Worm (Caenorhabditis elegans) whole organism, L1 larva: ENCODE data around the gene F21C10.11.
A peak's percentile ranks its signal among the peaks of the same experiment; 100 is the strongest.

Source experiments
- C34B4.2 ChIP-seq: sonication (generic microtip); optimal IDR thresholded peaks from 2 replicates; lab custom pipeline; 2017; ENCODE audit warnings: mild to moderate bottlenecking, missing genetic modification characterization, missing compliant biosample characterization
- F16B12.6 ChIP-seq: fragments of 150-350 bp; optimal IDR thresholded peaks from 2 replicates; lab custom pipeline; 2014; ENCODE audit warnings: missing biosample characterization, missing genetic modification characterization
- Y116A8C.19 ChIP-seq: sonication (generic microtip); optimal IDR thresholded peaks from 2 replicates; lab custom pipeline; 2016; ENCODE audit warnings: missing compliant biosample characterization, missing genetic modification characterization, borderline replicate concordance
- aha-1 ChIP-seq: fragments of 150-350 bp; optimal IDR thresholded peaks from 2 replicates; lab custom pipeline; 2014; ENCODE audit warnings: missing biosample characterization, missing genetic modification characterization
- ceh-63 ChIP-seq: fragments of 200-800 bp; sonication (Bioruptor generic); optimal IDR thresholded peaks from 2 replicates; lab custom pipeline; 2018; ENCODE audit warnings: mild to moderate bottlenecking, missing genetic modification characterization, missing compliant biosample characterization
- ceh-8 ChIP-seq: fragments of 200-800 bp; sonication (Bioruptor generic); optimal IDR thresholded peaks from 2 replicates; lab custom pipeline; 2018; ENCODE audit warnings: mild to moderate bottlenecking, missing genetic modification characterization, moderate library complexity, missing compliant biosample characterization
- ceh-82 ChIP-seq, 3 experiments: fragments of 150-350 bp in 1 of 3; sonication (generic microtip) in 2 of 3; optimal IDR thresholded peaks; 2 replicates each; lab custom pipeline; 2014 to 2017; ENCODE audit warnings: missing biosample characterization in 3 of 3, missing genetic modification characterization in 3 of 3
- ces-1 ChIP-seq: fragments of 150-350 bp; optimal IDR thresholded peaks from 2 replicates; lab custom pipeline; 2014; ENCODE audit warnings: missing biosample characterization, missing genetic modification reagents, missing genetic modification characterization
- dpl-1 ChIP-seq, 3 experiments: fragments of 150-350 bp in 2 of 3; sonication (generic microtip) in 1 of 3; optimal IDR thresholded peaks; 2 replicates each; lab custom pipeline; 2014 to 2017; ENCODE audit warnings: missing biosample characterization in 3 of 3, missing genetic modification characterization in 3 of 3, missing genetic modification reagents in 3 of 3
- efl-1 ChIP-seq, 4 experiments: fragments of 150-350 bp; optimal IDR thresholded peaks in 3 of 4; peaks in 1 of 4; 1 replicate in 1 of 4; 2 replicates in 3 of 4; lab custom pipeline; 2014; ENCODE audit warnings: missing biosample characterization in 2 of 4, missing genetic modification characterization in 2 of 4, missing genetic modification reagents in 2 of 4
- efl-3 ChIP-seq: fragments of 200-800 bp; sonication (Bioruptor generic); optimal IDR thresholded peaks from 2 replicates; lab custom pipeline; 2018; ENCODE audit warnings: mild to moderate bottlenecking, missing genetic modification characterization, missing compliant biosample characterization
- egl-13 ChIP-seq: sonication (generic microtip); optimal IDR thresholded peaks from 2 replicates; lab custom pipeline; 2016; ENCODE audit warnings: missing genotype, missing genetic modification reagents, missing genetic modification characterization, missing compliant biosample characterization
- egl-27 ChIP-seq, 2 experiments: fragments of 150-350 bp in 1 of 2; sonication (generic microtip); optimal IDR thresholded peaks; 3 replicates each; lab custom pipeline; 2017 to 2018; ENCODE audit warnings: missing biosample characterization in 2 of 2, missing genetic modification characterization in 2 of 2, missing genetic modification reagents in 2 of 2
- fkh-4 ChIP-seq: sonication (generic microtip); optimal IDR thresholded peaks from 2 replicates; lab custom pipeline; 2016; ENCODE audit warnings: missing compliant biosample characterization, missing genetic modification characterization, borderline replicate concordance
- hlh-17 ChIP-seq: fragments of 200-800 bp; sonication (Bioruptor generic); optimal IDR thresholded peaks from 2 replicates; lab custom pipeline; 2018; ENCODE audit warnings: missing genetic modification characterization, mild to moderate bottlenecking, missing compliant biosample characterization, moderate library complexity, borderline replicate concordance
- hlh-4 ChIP-seq: sonication (generic microtip); optimal IDR thresholded peaks from 2 replicates; lab custom pipeline; 2016; ENCODE audit warnings: mild to moderate bottlenecking, missing genetic modification characterization, missing compliant biosample characterization
- isw-1 ChIP-seq: fragments of 200-800 bp; sonication (Bioruptor generic); IDR thresholded peaks from 2 replicates; pipeline ENCODE4 v1.3.6; 2022; ENCODE audit warnings: missing genetic modification characterization, missing compliant biosample characterization
- jun-1 ChIP-seq: fragments of 150-350 bp; optimal IDR thresholded peaks from 2 replicates; lab custom pipeline; 2014; ENCODE audit warnings: missing biosample characterization, missing genetic modification reagents, missing genetic modification characterization
- lin-14 ChIP-seq: fragments of 200-800 bp; sonication (Bioruptor generic); optimal IDR thresholded peaks from 2 replicates; lab custom pipeline; 2018; ENCODE audit warnings: mild to moderate bottlenecking, missing genetic modification characterization, moderate library complexity, missing compliant biosample characterization
- lin-15B ChIP-seq: fragments of 150-350 bp; sonication (generic microtip); optimal IDR thresholded peaks from 3 replicates; lab custom pipeline; 2014; ENCODE audit warnings: missing biosample characterization, missing genetic modification characterization
- lin-35 ChIP-seq, 2 experiments: fragments of 150-350 bp; optimal IDR thresholded peaks; 2 replicates each; lab custom pipeline; 2014; ENCODE audit warnings: missing biosample characterization in 2 of 2, missing genetic modification characterization in 2 of 2, missing genetic modification reagents in 2 of 2
- lin-39 ChIP-seq: fragments of 150-350 bp; optimal IDR thresholded peaks from 2 replicates; lab custom pipeline; 2014; ENCODE audit warnings: missing biosample characterization, missing genetic modification reagents, missing genetic modification characterization
- mdl-1 ChIP-seq, 2 experiments: fragments of 150-350 bp; optimal IDR thresholded peaks; 2 replicates each; lab custom pipeline; 2014 to 2017; ENCODE audit warnings: missing biosample characterization in 2 of 2, missing genetic modification characterization in 2 of 2, inconsistent platforms in 1 of 2
- nhr-12 ChIP-seq: sonication (generic microtip); optimal IDR thresholded peaks from 2 replicates; lab custom pipeline; 2017; ENCODE audit warnings: missing biosample characterization, missing genetic modification characterization
- nhr-19 ChIP-seq: fragments of 200-800 bp; sonication (Bioruptor generic); conservative IDR thresholded peaks from 2 replicates; pipeline ENCODE4 v1.3.6; 2022; ENCODE audit warnings: missing genetic modification characterization, missing compliant biosample characterization
- nhr-237 ChIP-seq: fragments of 150-350 bp; optimal IDR thresholded peaks from 2 replicates; lab custom pipeline; 2014; ENCODE audit warnings: missing biosample characterization, missing genetic modification characterization
- nhr-28 ChIP-seq: fragments of 150-350 bp; optimal IDR thresholded peaks from 2 replicates; lab custom pipeline; 2014; ENCODE audit warnings: missing biosample characterization, missing genetic modification characterization
- nhr-47 ChIP-seq: sonication (generic microtip); optimal IDR thresholded peaks from 2 replicates; lab custom pipeline; 2016; ENCODE audit warnings: mild to moderate bottlenecking, missing genetic modification characterization, moderate library complexity, missing compliant biosample characterization
- nhr-71 ChIP-seq: sonication (generic microtip); optimal IDR thresholded peaks from 2 replicates; lab custom pipeline; 2016; ENCODE audit warnings: mild to moderate bottlenecking, missing genetic modification characterization, moderate library complexity, missing compliant biosample characterization
- nhr-76 ChIP-seq: sonication (generic microtip); optimal IDR thresholded peaks from 2 replicates; lab custom pipeline; 2017; ENCODE audit warnings: missing biosample characterization, missing genetic modification characterization
- nhr-77 ChIP-seq: fragments of 150-350 bp; optimal IDR thresholded peaks from 2 replicates; lab custom pipeline; 2014; ENCODE audit warnings: missing biosample characterization, missing genetic modification characterization
- nhr-84 ChIP-seq: sonication (generic microtip); optimal IDR thresholded peaks from 2 replicates; lab custom pipeline; 2017; ENCODE audit warnings: missing biosample characterization, missing genetic modification characterization
- nhr-85 ChIP-seq: sonication (generic microtip); peaks from one replicate; lab custom pipeline; 2016; ENCODE audit warnings: missing genetic modification characterization, inconsistent platforms, missing compliant biosample characterization
- pag-3 ChIP-seq: sonication (generic microtip); optimal IDR thresholded peaks from 2 replicates; lab custom pipeline; 2017; ENCODE audit warnings: missing genetic modification characterization, mild to moderate bottlenecking, missing compliant biosample characterization, antibody characterized with exemption, borderline replicate concordance; ENCODE audit not compliant: insufficient read depth
- pax-3 ChIP-seq: fragments of 200-800 bp; sonication (Bioruptor generic); optimal IDR thresholded peaks from 2 replicates; lab custom pipeline; 2018; ENCODE audit warnings: mild to moderate bottlenecking, missing genetic modification characterization, moderate library complexity, missing compliant biosample characterization
- rnt-1 ChIP-seq: sonication (generic microtip); optimal IDR thresholded peaks from 2 replicates; lab custom pipeline; 2016; ENCODE audit warnings: mild to moderate bottlenecking, missing genetic modification characterization, moderate library complexity, missing compliant biosample characterization
- skn-1 ChIP-seq: fragments of 150-350 bp; optimal IDR thresholded peaks from 2 replicates; lab custom pipeline; 2014; ENCODE audit warnings: missing biosample characterization, missing genetic modification characterization
- snpc-4 ChIP-seq: fragments of 150-350 bp; optimal IDR thresholded peaks from 2 replicates; lab custom pipeline; 2014; ENCODE audit warnings: missing biosample characterization, missing genetic modification characterization
- snu-23 ChIP-seq: sonication (generic microtip); optimal IDR thresholded peaks from 2 replicates; lab custom pipeline; 2016; ENCODE audit warnings: missing genetic modification characterization, missing compliant biosample characterization
- sox-4 ChIP-seq: sonication (generic microtip); optimal IDR thresholded peaks from 2 replicates; lab custom pipeline; 2016; ENCODE audit warnings: missing genetic modification characterization, missing compliant biosample characterization
- swsn-7 ChIP-seq: sonication (generic microtip); optimal IDR thresholded peaks from 2 replicates; lab custom pipeline; 2016; ENCODE audit warnings: missing genetic modification characterization, missing compliant biosample characterization
- tlp-1 ChIP-seq: fragments of 150-350 bp; optimal IDR thresholded peaks from 2 replicates; lab custom pipeline; 2014; ENCODE audit warnings: missing biosample characterization, missing genetic modification characterization
- unc-130 ChIP-seq: fragments of 150-350 bp; optimal IDR thresholded peaks from 2 replicates; lab custom pipeline; 2017; ENCODE audit warnings: missing biosample characterization, missing genetic modification characterization, inconsistent platforms
- unc-30 ChIP-seq: sonication (generic microtip); optimal IDR thresholded peaks from 2 replicates; lab custom pipeline; 2017; ENCODE audit warnings: missing biosample characterization, missing genetic modification characterization
- unc-62 ChIP-seq: fragments of 150-350 bp; optimal IDR thresholded peaks from 2 replicates; lab custom pipeline; 2014; ENCODE audit warnings: missing biosample characterization, missing genetic modification reagents, missing genetic modification characterization
- unc-86 ChIP-seq: sonication (generic microtip); optimal IDR thresholded peaks from 2 replicates; lab custom pipeline; 2016; ENCODE audit warnings: missing genetic modification characterization, missing compliant biosample characterization
- unc-98 ChIP-seq: fragments of 200-800 bp; sonication (Bioruptor generic); IDR thresholded peaks from 2 replicates; pipeline ENCODE4 v1.3.6; 2022; ENCODE audit warnings: missing genetic modification characterization, missing compliant biosample characterization
- vab-15 ChIP-seq: sonication (generic microtip); optimal IDR thresholded peaks from 2 replicates; lab custom pipeline; 2017; ENCODE audit warnings: missing genotype, mild to moderate bottlenecking, missing genetic modification characterization, missing compliant biosample characterization
- zip-4 ChIP-seq: fragments of 200-800 bp; sonication (Bioruptor generic); optimal IDR thresholded peaks from 2 replicates; lab custom pipeline; 2018; ENCODE audit warnings: mild to moderate bottlenecking, missing genetic modification characterization, moderate library complexity, missing compliant biosample characterization
- ztf-11 ChIP-seq, 2 experiments: sonication (generic microtip); optimal IDR thresholded peaks; 2 replicates each; lab custom pipeline; 2016 to 2017; ENCODE audit warnings: missing genetic modification characterization in 2 of 2, missing biosample characterization in 1 of 2, missing compliant biosample characterization in 1 of 2
- ztf-4 ChIP-seq: fragments of 150-350 bp; optimal IDR thresholded peaks from 2 replicates; lab custom pipeline; 2014; ENCODE audit warnings: missing biosample characterization, missing genetic modification characterization

Gene F21C10.11

DNA sequence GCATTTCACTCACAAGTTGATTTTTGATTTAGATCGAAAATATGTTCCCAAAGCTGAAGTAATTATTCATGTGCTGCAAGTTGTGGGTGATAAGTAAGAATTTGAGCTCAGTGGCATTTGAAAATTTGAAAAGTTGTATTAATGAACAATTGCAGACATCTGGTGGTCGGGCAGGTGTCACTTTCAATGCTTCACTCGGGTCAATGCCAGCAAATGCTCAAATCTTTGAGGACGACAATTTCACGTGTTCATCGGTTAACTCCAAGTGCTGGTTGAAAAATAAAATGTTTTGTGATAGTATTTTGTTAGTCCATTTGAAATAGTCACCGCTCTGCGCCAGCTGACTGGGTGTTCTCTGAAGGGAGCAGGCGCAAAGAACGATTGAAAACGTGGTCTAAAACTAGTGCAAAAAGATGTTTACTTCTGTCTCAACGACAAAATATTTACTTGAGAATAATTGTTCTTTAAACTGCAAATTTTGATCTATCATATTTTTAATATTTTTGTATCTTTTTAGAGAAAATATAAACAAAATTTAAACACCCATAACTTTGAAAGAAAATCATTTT is 29.1 kb upstream of the F21C10.11 start (continued):
- TF ChIP-seq pag-3 (tag; lab: Kevin White, UChicago) (peak; percentile 47), ztf-4 (tag; lab: Kevin White, UChicago) (no peak), Y116A8C.19 (tag; lab: Kevin White, UChicago) (no peak), unc-130 (tag; lab: Kevin White, UChicago) (peak; percentile 95), F16B12.6 (tag; lab: Kevin White, UChicago) (no peak), snpc-4 (tag; lab: Kevin White, UChicago) (no peak), nhr-76 (tag; lab: Kevin White, UChicago) (no peak), ces-1 (GFP tag; lab: Kevin White, UChicago) (no peak), zip-4 (GFP tag; lab: Kevin White, UChicago) (no peak), egl-13 (tag; lab: Kevin White, UChicago) (peak; percentile 29), nhr-28 (tag; lab: Kevin White, UChicago) (no peak), efl-1 (optimal IDR thresholded peaks at IDR 0.05; lab: Kevin White, UChicago) (peak in 1 of 2 experiments; percentile 18), efl-1 (GFP tag; optimal IDR thresholded peaks at IDR 0.05 in 1 of 2; lab: Kevin White, UChicago) (peak in 1 of 2 experiments; percentile 93), lin-14 (GFP tag; lab: Kevin White, UChicago) (peak; percentile 89), jun-1 (peak; percentile 18), sox-4 (tag; lab: Kevin White, UChicago) (no peak), ceh-63 (GFP tag; lab: Kevin White, UChicago) (no peak), nhr-84 (tag; lab: Kevin White, UChicago) (no peak), unc-86 (no peak), snu-23 (GFP tag; lab: Kevin White, UChicago) (peak; percentile 89), nhr-77 (tag; lab: Kevin White, UChicago) (no peak), lin-15B (tag; lab: Kevin White, UChicago) (no peak), lin-39 (peak; percentile 35), rnt-1 (tag; lab: Kevin White, UChicago) (peak; percentile 68), hlh-17 (GFP tag; lab: Kevin White, UChicago) (no peak), fkh-4 (tag; lab: Kevin White, UChicago) (no peak), egl-27 (tag; optimal IDR thresholded peaks at IDR 0.05; lab: Kevin White, UChicago) (no peak), vab-15 (tag; lab: Kevin White, UChicago) (no peak), nhr-47 (tag; lab: Kevin White, UChicago) (peak; percentile 67), ztf-11 (tag; optimal IDR thresholded peaks at IDR 0.05; lab: Kevin White, UChicago) (peak in 1 of 2 experiments; percentile 10), unc-30 (no peak), hlh-4 (tag; lab: Kevin White, UChicago) (no peak), swsn-7 (tag; lab: Kevin White, UChicago) (peak; percentile 62), dpl-1 (GFP tag; optimal IDR thresholded peaks at IDR 0.05; lab: Kevin White, UChicago) (peak in 2 of 3 experiments; percentile 17 to 31), unc-62 (no peak), nhr-19 (GFP tag; lab: Robert Waterston, UW) (peak; percentile 100), efl-3 (GFP tag; lab: Kevin White, UChicago) (no peak), mdl-1 (tag; optimal IDR thresholded peaks at IDR 0.05; lab: Kevin White, UChicago) (peak in 1 of 2 experiments; percentile 95), nhr-237 (tag; lab: Kevin White, UChicago) (no peak), aha-1 (no peak), lin-35 (GFP tag; optimal IDR thresholded peaks at IDR 0.05; lab: Kevin White, UChicago) (peak; percentile 52 to 83), pax-3 (tag; lab: Kevin White, UChicago) (peak; percentile 28), nhr-85 (tag; lab: Kevin White, UChicago) (peak; percentile 95), skn-1 (peak; percentile 56), C34B4.2 (no peak), isw-1 (GFP tag; lab: Robert Waterston, UW) (no peak), nhr-71 (peak; percentile 93), ceh-82 (tag; optimal IDR thresholded peaks at IDR 0.05; lab: Kevin White, UChicago) (no peak), tlp-1 (no peak), nhr-12 (tag; lab: Kevin White, UChicago) (no peak), ceh-8 (GFP tag; lab: Kevin White, UChicago) (no peak), unc-98 (no peak)
- TF ChIP-seq, all 84 proteins: peak for 37
